Worm (Caenorhabditis elegans): ENCODE measurements around the gene clec-182.

DNA sequence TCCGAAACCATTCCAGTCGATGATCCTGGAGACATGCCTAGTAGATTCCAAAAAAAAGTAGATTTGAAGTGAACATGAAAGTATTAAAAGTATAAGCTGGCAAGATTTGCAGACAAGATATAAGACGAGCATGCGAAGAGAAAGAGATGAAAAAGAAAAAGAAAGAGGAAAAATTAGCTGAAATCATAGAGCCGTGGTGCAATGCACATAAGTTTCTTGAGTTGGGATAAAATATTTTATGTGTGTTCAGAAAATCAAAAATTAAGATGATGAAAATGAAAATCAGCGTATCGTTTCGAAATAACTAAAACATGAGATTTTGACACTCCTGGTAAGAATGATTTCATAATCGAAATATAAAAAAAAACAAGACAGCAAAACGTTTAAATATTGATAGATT lies 46.3 kb upstream of the clec-182 start, which contains the start of gene T11B7.2:
- TF ChIP-seq F13H6.1 (tag; optimal IDR thresholded peaks at IDR 0.05) = no peak
- TF ChIP-seq lin-11 (tag; optimal IDR thresholded peaks at IDR 0.05) = no peak
- no peak for TF ChIP-seq T23F11.4 (GFP tag; optimal IDR thresholded peaks at IDR 0.05)
- TF ChIP-seq hlh-30 (tag; optimal IDR thresholded peaks at IDR 0.05; ENCODE audit: insufficient read depth) = no peak
- TF ChIP-seq dmd-4 (tag; optimal IDR thresholded peaks at IDR 0.05; ENCODE audit: borderline replicate concordance) = no peak
- TF ChIP-seq fkh-10 (GFP tag; optimal IDR thresholded peaks at IDR 0.05) = no peak
- TF ChIP-seq pax-1 (tag; optimal IDR thresholded peaks at IDR 0.05) = no peak
- no peak for TF ChIP-seq nhr-11 (tag; optimal IDR thresholded peaks at IDR 0.05)
- no peak for TF ChIP-seq C08G9.2 (tag; optimal IDR thresholded peaks at IDR 0.05)
- no peak for TF ChIP-seq ama-1 (optimal IDR thresholded peaks at IDR 0.05)
